Worm (Caenorhabditis elegans) whole organism, L3 larva: ENCODE results near the gene rgs-11.
"Not testable (repeated sequence)": the region's sequence is repeated elsewhere in the genome, so short reads cannot be mapped to it uniquely, and the experiment has no call there.

ENCODE experiments used
- R02D3.7 ChIP-seq: fragments of 150-350 bp; optimal IDR thresholded peaks from 2 replicates; lab custom pipeline; 2014; ENCODE audit warnings: missing biosample characterization, missing genetic modification characterization
- ZK546.5 ChIP-seq: sonication (generic microtip); optimal IDR thresholded peaks from 2 replicates; lab custom pipeline; 2017; ENCODE audit warnings: missing biosample characterization, missing genetic modification characterization
- aly-2 ChIP-seq: fragments of 150-350 bp; optimal IDR thresholded peaks from 2 replicates; lab custom pipeline; 2014; ENCODE audit warnings: missing biosample characterization, missing genetic modification characterization
- ama-1 ChIP-seq: fragments of 150-350 bp; optimal IDR thresholded peaks from 2 replicates; lab custom pipeline; 2018
- ceh-16 ChIP-seq: sonication (generic microtip); optimal IDR thresholded peaks from 2 replicates; lab custom pipeline; 2017; ENCODE audit warnings: missing biosample characterization, missing genetic modification characterization
- ceh-28 ChIP-seq: fragments of 150-350 bp; optimal IDR thresholded peaks from 2 replicates; lab custom pipeline; 2014; ENCODE audit warnings: missing biosample characterization, missing genetic modification reagents, missing genetic modification characterization
- ceh-82 ChIP-seq: fragments of 150-350 bp; optimal IDR thresholded peaks from 2 replicates; lab custom pipeline; 2014; ENCODE audit warnings: missing biosample characterization, missing genetic modification characterization
- daf-12 ChIP-seq: fragments of 150-350 bp; optimal IDR thresholded peaks from 2 replicates; lab custom pipeline; 2014; ENCODE audit warnings: missing biosample characterization, missing genetic modification reagents, missing genetic modification characterization
- egl-27 ChIP-seq: sonication (generic microtip); optimal IDR thresholded peaks from 4 replicates; lab custom pipeline; 2017; ENCODE audit warnings: missing biosample characterization, missing genetic modification reagents, missing genetic modification characterization
- elt-1 ChIP-seq: fragments of 150-350 bp; optimal IDR thresholded peaks from 2 replicates; lab custom pipeline; 2014; ENCODE audit warnings: missing biosample characterization, missing genetic modification characterization
- elt-2 ChIP-seq: sonication (generic microtip); optimal IDR thresholded peaks from 2 replicates; lab custom pipeline; 2016; ENCODE audit warnings: missing genetic modification reagents, mild to moderate bottlenecking, missing genetic modification characterization, missing compliant biosample characterization
- elt-3 ChIP-seq, 3 experiments: fragments of 150-350 bp in 1 of 3; sonication (generic microtip) in 2 of 3; optimal IDR thresholded peaks; 2 replicates in 2 of 3; 4 replicates in 1 of 3; lab custom pipeline; 2014 to 2017; ENCODE audit warnings: missing biosample characterization in 3 of 3, missing genetic modification characterization in 3 of 3
- eor-1 ChIP-seq, 2 experiments: fragments of 150-350 bp; optimal IDR thresholded peaks; 2 replicates each; lab custom pipeline; 2014 to 2018; ENCODE audit warnings: missing biosample characterization in 2 of 2, missing genetic modification characterization in 2 of 2
- fkh-10 ChIP-seq: sonication (generic microtip); optimal IDR thresholded peaks from 2 replicates; lab custom pipeline; 2017; ENCODE audit warnings: missing biosample characterization, missing genetic modification reagents, missing genetic modification characterization
- fkh-2 ChIP-seq: fragments of 150-350 bp; optimal IDR thresholded peaks from 2 replicates; lab custom pipeline; 2014; ENCODE audit warnings: missing biosample characterization, missing genetic modification reagents, missing genetic modification characterization
- fos-1 ChIP-seq: fragments of 150-350 bp; optimal IDR thresholded peaks from 2 replicates; lab custom pipeline; 2014; ENCODE audit warnings: missing biosample characterization, missing genetic modification characterization
- hmg-11 ChIP-seq: sonication (generic microtip); optimal IDR thresholded peaks from 2 replicates; lab custom pipeline; 2016; ENCODE audit warnings: missing genetic modification characterization, missing compliant biosample characterization
- jun-1 ChIP-seq: fragments of 150-350 bp; optimal IDR thresholded peaks from 2 replicates; lab custom pipeline; 2014; ENCODE audit warnings: missing biosample characterization, missing genetic modification reagents, missing genetic modification characterization
- lin-15B ChIP-seq: fragments of 150-350 bp; optimal IDR thresholded peaks from 2 replicates; lab custom pipeline; 2014; ENCODE audit warnings: missing biosample characterization, missing genetic modification characterization
- lin-39 ChIP-seq: fragments of 150-350 bp; optimal IDR thresholded peaks from 2 replicates; lab custom pipeline; 2018; ENCODE audit warnings: missing biosample characterization, missing genetic modification reagents, missing genetic modification characterization
- lsy-12 ChIP-seq: sonication (generic microtip); optimal IDR thresholded peaks from 2 replicates; lab custom pipeline; 2016; ENCODE audit warnings: mild to moderate bottlenecking, missing genetic modification characterization, missing compliant biosample characterization
- mdl-1 ChIP-seq: fragments of 150-350 bp; optimal IDR thresholded peaks from 2 replicates; lab custom pipeline; 2014; ENCODE audit warnings: missing biosample characterization, missing genetic modification characterization
- mml-1 ChIP-seq: fragments of 150-350 bp; sonication (generic microtip); optimal IDR thresholded peaks from 3 replicates; lab custom pipeline; 2014; ENCODE audit warnings: missing biosample characterization, missing genetic modification characterization
- nfya-1 ChIP-seq: sonication (generic microtip); optimal IDR thresholded peaks from 2 replicates; lab custom pipeline; 2017; ENCODE audit warnings: missing genetic modification characterization, mild to moderate bottlenecking, missing compliant biosample characterization, antibody characterized with exemption, moderate library complexity; ENCODE audit not compliant: insufficient read depth
- nhr-11 ChIP-seq: fragments of 150-350 bp; optimal IDR thresholded peaks from 2 replicates; lab custom pipeline; 2014; ENCODE audit warnings: missing biosample characterization, missing genetic modification characterization
- nhr-12 ChIP-seq: fragments of 150-350 bp; optimal IDR thresholded peaks from 2 replicates; lab custom pipeline; 2014; ENCODE audit warnings: missing biosample characterization, missing genetic modification characterization
- nhr-23 ChIP-seq: fragments of 150-350 bp; optimal IDR thresholded peaks from 2 replicates; lab custom pipeline; 2014; ENCODE audit warnings: missing biosample characterization, missing genetic modification reagents, missing genetic modification characterization
- nhr-237 ChIP-seq: fragments of 150-350 bp; optimal IDR thresholded peaks from 2 replicates; lab custom pipeline; 2014; ENCODE audit warnings: missing biosample characterization, missing genetic modification characterization
- nhr-25 ChIP-seq: sonication (generic microtip); optimal IDR thresholded peaks from 2 replicates; lab custom pipeline; 2017; ENCODE audit warnings: missing biosample characterization, missing genetic modification characterization
- nhr-28 ChIP-seq: fragments of 150-350 bp; optimal IDR thresholded peaks from 2 replicates; lab custom pipeline; 2014; ENCODE audit warnings: missing biosample characterization, missing genetic modification characterization
- nhr-43 ChIP-seq: sonication (generic microtip); optimal IDR thresholded peaks from 2 replicates; lab custom pipeline; 2016; ENCODE audit warnings: mild to moderate bottlenecking, missing genetic modification characterization, missing compliant biosample characterization; ENCODE audit not compliant: poor library complexity, severe bottlenecking
- nhr-67 ChIP-seq: fragments of 150-350 bp; optimal IDR thresholded peaks from 2 replicates; lab custom pipeline; 2014; ENCODE audit warnings: missing biosample characterization, missing genetic modification characterization
- nhr-76 ChIP-seq: fragments of 150-350 bp; sonication (generic microtip); optimal IDR thresholded peaks from 5 replicates; lab custom pipeline; 2014; ENCODE audit warnings: missing biosample characterization, missing genetic modification characterization
- nhr-77 ChIP-seq: fragments of 150-350 bp; optimal IDR thresholded peaks from 2 replicates; lab custom pipeline; 2014; ENCODE audit warnings: missing biosample characterization, missing genetic modification characterization
- pha-4 ChIP-seq: fragments of 150-350 bp; optimal IDR thresholded peaks from 2 replicates; lab custom pipeline; 2014; ENCODE audit warnings: missing biosample characterization, missing genetic modification reagents, missing genetic modification characterization
- pqm-1 ChIP-seq: fragments of 150-350 bp; optimal IDR thresholded peaks from 2 replicates; lab custom pipeline; 2017; ENCODE audit warnings: missing biosample characterization, missing genetic modification characterization, inconsistent platforms
- sea-2 ChIP-seq: fragments of 150-350 bp; sonication (generic microtip); optimal IDR thresholded peaks from 4 replicates; lab custom pipeline; 2014; ENCODE audit warnings: missing biosample characterization, missing genetic modification reagents, missing genetic modification characterization
- skn-1 ChIP-seq: fragments of 150-350 bp; optimal IDR thresholded peaks from 2 replicates; lab custom pipeline; 2014; ENCODE audit warnings: missing biosample characterization, missing genetic modification characterization
- snpc-4 ChIP-seq: fragments of 150-350 bp; optimal IDR thresholded peaks from 2 replicates; lab custom pipeline; 2014; ENCODE audit warnings: missing biosample characterization, missing genetic modification characterization
- tbx-2 ChIP-seq: sonication (generic microtip); optimal IDR thresholded peaks from 2 replicates; lab custom pipeline; 2016; ENCODE audit warnings: mild to moderate bottlenecking, missing genetic modification characterization, missing compliant biosample characterization
- unc-39 ChIP-seq: sonication (generic microtip); optimal IDR thresholded peaks from 4 replicates; lab custom pipeline; 2017; ENCODE audit warnings: missing biosample characterization, missing genetic modification characterization
- unc-62 ChIP-seq: fragments of 150-350 bp; sonication (generic microtip); optimal IDR thresholded peaks from 4 replicates; lab custom pipeline; 2014; ENCODE audit warnings: missing biosample characterization, missing genetic modification reagents, missing genetic modification characterization
- zag-1 ChIP-seq: fragments of 150-350 bp; optimal IDR thresholded peaks from 2 replicates; lab custom pipeline; 2014; ENCODE audit warnings: missing biosample characterization, missing genetic modification characterization
- ztf-11 ChIP-seq: fragments of 150-350 bp; optimal IDR thresholded peaks from 2 replicates; lab custom pipeline; 2014; ENCODE audit warnings: missing biosample characterization, missing genetic modification characterization
- ztf-4 ChIP-seq: fragments of 150-350 bp; optimal IDR thresholded peaks from 2 replicates; lab custom pipeline; 2014; ENCODE audit warnings: missing biosample characterization, missing genetic modification characterization

The rgs-11 gene

ce11 chrX:14965761-14966160 lies 1.4 kb downstream of the rgs-11 start, which contains the start of gene F45B8.5:
Gene F45B8.5 (plus strand): TSS chrX:14966061.
- TF ChIP-seq ama-1 (no peak), nhr-76 (tag; lab: Kevin White, UChicago) (no peak), aly-2 (tag; lab: Kevin White, UChicago) (no peak), nhr-28 (no peak), nhr-12 (tag; lab: Kevin White, UChicago) (no peak), nhr-23 (no peak), nhr-67 (tag; lab: Kevin White, UChicago) (no peak)

ce11 chrX:14966515-14966914 lies 2.2 kb downstream of the rgs-11 start, which contains the start of gene F20D1.22:
Gene F20D1.22 (plus strand): TSS chrX:14966815.
- not testable (repeated sequence) for TF ChIP-seq jun-1 (tag; lab: Kevin White, UChicago); nhr-23; fkh-10 (GFP tag; lab: Kevin White, UChicago)

DNA sequence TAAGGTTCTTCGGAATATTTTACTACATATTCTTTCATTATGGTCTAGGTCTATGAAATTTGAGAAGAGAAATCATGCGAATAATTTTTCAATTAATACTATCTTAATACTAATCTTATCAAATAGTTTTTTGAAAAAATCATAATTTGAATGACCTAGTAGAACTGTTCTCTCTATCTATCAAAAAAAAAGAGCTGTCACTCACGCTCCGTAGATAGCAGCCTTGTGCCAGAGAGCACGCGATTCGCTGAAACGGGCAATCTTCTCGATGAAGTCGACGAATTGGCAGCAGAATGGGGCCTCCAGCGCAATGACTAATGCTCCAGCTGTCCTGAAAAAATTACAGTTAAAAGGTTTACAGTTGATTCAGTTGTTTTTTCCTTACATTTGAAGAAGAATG lies 5.3 kb downstream of the rgs-11 start:
- TF ChIP-seq unc-39 (tag; lab: Kevin White, UChicago) (no peak), tbx-2 (tag; lab: Kevin White, UChicago) (no peak), pha-4 (tag; lab: Kevin White, UChicago) (no peak), elt-2 (tag; lab: Kevin White, UChicago) (peak; percentile 9), nhr-237 (tag; lab: Kevin White, UChicago) (no peak), unc-62 (no peak), nhr-11 (no peak)

DNA sequence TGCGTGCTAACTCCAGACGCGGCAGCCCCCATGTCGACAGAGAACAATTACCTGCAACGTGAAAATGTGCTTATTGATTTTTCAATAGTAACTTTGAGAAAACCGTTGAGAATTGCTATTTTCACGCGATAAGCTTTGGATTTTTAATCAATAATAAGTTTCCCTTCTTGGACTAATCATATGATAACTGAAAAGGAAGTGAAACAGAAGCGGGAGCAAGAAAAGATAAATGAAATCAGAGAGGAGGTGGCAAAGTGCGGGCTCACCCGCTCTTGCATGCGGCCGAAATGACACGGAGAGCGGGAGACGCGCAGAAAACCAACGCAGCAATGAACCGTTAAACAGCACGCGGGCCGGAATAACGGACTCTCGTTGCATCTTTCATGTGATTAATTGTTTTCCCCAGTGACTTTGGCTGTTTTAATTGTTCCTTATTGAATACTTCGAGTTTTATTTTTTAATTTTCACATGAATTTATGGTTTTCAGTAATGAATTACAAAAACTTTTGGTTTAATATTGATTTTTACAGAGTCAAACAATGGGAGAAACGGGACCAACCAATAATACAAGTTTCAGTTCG lies 6.0 kb downstream of the rgs-11 start, which contains the start of the genes flwr-1 and tbc-1:
Gene flwr-1 (minus strand): TSS at position 51 of the 581 bp plus-strand sequence.
Gene tbc-1 (plus strand): TSS at position 531 of the 581 bp plus-strand sequence.
- no peak for TF ChIP-seq nhr-11
- TF ChIP-seq elt-2 (tag; lab: Kevin White, UChicago) = peak; percentile 45
- no peak for TF ChIP-seq nfya-1
- no peak for TF ChIP-seq ztf-11 (tag; lab: Kevin White, UChicago)
- no peak for TF ChIP-seq nhr-76 (tag; lab: Kevin White, UChicago)
- no peak for TF ChIP-seq skn-1 (tag; lab: Kevin White, UChicago)
- TF ChIP-seq lin-15B = peak; percentile 52
- no peak for TF ChIP-seq jun-1 (tag; lab: Kevin White, UChicago)
- TF ChIP-seq ceh-82 (tag; lab: Kevin White, UChicago) = no peak
- no peak for TF ChIP-seq nhr-237 (tag; lab: Kevin White, UChicago)
- no peak for TF ChIP-seq unc-39 (tag; lab: Kevin White, UChicago)
- TF ChIP-seq fos-1 (tag; lab: Kevin White, UChicago) = no peak
- peak; percentile 45 for TF ChIP-seq pha-4 (tag; lab: Kevin White, UChicago)
- peak; percentile 22 for TF ChIP-seq hmg-11
- peak; percentile 76 for TF ChIP-seq lin-39 (tag; lab: Kevin White, UChicago)
- no peak for TF ChIP-seq ztf-4 (tag; lab: Kevin White, UChicago)
- TF ChIP-seq zag-1 (tag; lab: Kevin White, UChicago) = no peak
- TF ChIP-seq egl-27 (tag; lab: Kevin White, UChicago) = no peak
- TF ChIP-seq nhr-67 (tag; lab: Kevin White, UChicago) = no peak
- TF ChIP-seq nhr-77 (tag; lab: Kevin White, UChicago) = no peak
- no peak for TF ChIP-seq aly-2 (tag; lab: Kevin White, UChicago)
- TF ChIP-seq lsy-12 (tag; lab: Kevin White, UChicago) = no peak
- no peak for TF ChIP-seq mml-1 (tag; lab: Kevin White, UChicago)
- no peak for TF ChIP-seq nhr-43
- no peak for TF ChIP-seq ama-1
- no peak for TF ChIP-seq unc-62
- TF ChIP-seq ceh-28 (tag; lab: Kevin White, UChicago) = peak; percentile 9
- no peak for TF ChIP-seq nhr-25 (tag; lab: Kevin White, UChicago)
- no peak for TF ChIP-seq daf-12 (tag; lab: Kevin White, UChicago)
- TF ChIP-seq fkh-2 = no peak
- no peak for TF ChIP-seq elt-3 (tag; optimal IDR thresholded peaks at IDR 0.05; lab: Kevin White, UChicago)
- no peak for TF ChIP-seq nhr-28
- TF ChIP-seq ceh-16 (tag; lab: Kevin White, UChicago) = no peak
- no peak for TF ChIP-seq eor-1 (tag; optimal IDR thresholded peaks at IDR 0.05; lab: Kevin White, UChicago)
- no peak for TF ChIP-seq R02D3.7 (tag; lab: Kevin White, UChicago)
- TF ChIP-seq pqm-1 (tag; lab: Kevin White, UChicago) = no peak
- no peak for TF ChIP-seq fkh-10 (GFP tag; lab: Kevin White, UChicago)
- peak; percentile 27 for TF ChIP-seq snpc-4 (tag; lab: Kevin White, UChicago)
- no peak for TF ChIP-seq nhr-12 (tag; lab: Kevin White, UChicago)
- no peak for TF ChIP-seq sea-2 (GFP tag; lab: Kevin White, UChicago)
- TF ChIP-seq tbx-2 (tag; lab: Kevin White, UChicago) = no peak
- no peak for TF ChIP-seq ZK546.5
- TF ChIP-seq elt-1 (tag; lab: Kevin White, UChicago) = no peak
- no peak for TF ChIP-seq nhr-23
- no peak for TF ChIP-seq mdl-1
